Fruit fly (Drosophila melanogaster) whole organism, embryonic: ENCODE measurements around the gene CG33641.

Source experiments
- Atf6 ChIP-seq: fragments of 200-800 bp; sonication (Bioruptor generic); IDR thresholded peaks from 2 replicates; pipeline ENCODE4 v1.3.6; 2022; ENCODE audit warnings: missing biosample characterization, missing genetic modification characterization
- CG14965 ChIP-seq: fragments of 200-800 bp; sonication (Bioruptor generic); optimal IDR thresholded peaks from 2 replicates; lab custom pipeline; 2016; ENCODE audit warnings: missing biosample characterization, missing genetic modification characterization, borderline replicate concordance
- CG16813 ChIP-seq: fragments of 200-800 bp; sonication (Bioruptor generic); IDR thresholded peaks from 3 replicates; pipeline ENCODE4 v1.3.6; 2022; ENCODE audit warnings: missing biosample characterization, missing genetic modification characterization; ENCODE audit not compliant: partially characterized antibody
- CG8478 ChIP-seq: fragments of >200 bp; optimal IDR thresholded peaks from 2 replicates; lab custom pipeline; 2018
- en ChIP-seq: fragments of 200-800 bp; sonication (Bioruptor generic); optimal IDR thresholded peaks from 2 replicates; lab custom pipeline; 2016; ENCODE audit warnings: missing biosample characterization, missing genetic modification characterization
- onecut ChIP-seq: fragments of 200-800 bp; sonication (Bioruptor generic); IDR thresholded peaks from 2 replicates; pipeline ENCODE4 v1.3.6; 2022; ENCODE audit warnings: missing biosample characterization, missing genetic modification characterization
- shn ChIP-seq: fragments of 200-800 bp; sonication (Bioruptor generic); optimal IDR thresholded peaks from 3 replicates; lab custom pipeline; 2016; ENCODE audit warnings: missing biosample characterization, missing genetic modification characterization
- usp ChIP-seq: fragments of >200 bp; optimal IDR thresholded peaks from 2 replicates; lab custom pipeline; 2017; ENCODE audit warnings: missing biosample characterization, missing genetic modification characterization

DNA sequence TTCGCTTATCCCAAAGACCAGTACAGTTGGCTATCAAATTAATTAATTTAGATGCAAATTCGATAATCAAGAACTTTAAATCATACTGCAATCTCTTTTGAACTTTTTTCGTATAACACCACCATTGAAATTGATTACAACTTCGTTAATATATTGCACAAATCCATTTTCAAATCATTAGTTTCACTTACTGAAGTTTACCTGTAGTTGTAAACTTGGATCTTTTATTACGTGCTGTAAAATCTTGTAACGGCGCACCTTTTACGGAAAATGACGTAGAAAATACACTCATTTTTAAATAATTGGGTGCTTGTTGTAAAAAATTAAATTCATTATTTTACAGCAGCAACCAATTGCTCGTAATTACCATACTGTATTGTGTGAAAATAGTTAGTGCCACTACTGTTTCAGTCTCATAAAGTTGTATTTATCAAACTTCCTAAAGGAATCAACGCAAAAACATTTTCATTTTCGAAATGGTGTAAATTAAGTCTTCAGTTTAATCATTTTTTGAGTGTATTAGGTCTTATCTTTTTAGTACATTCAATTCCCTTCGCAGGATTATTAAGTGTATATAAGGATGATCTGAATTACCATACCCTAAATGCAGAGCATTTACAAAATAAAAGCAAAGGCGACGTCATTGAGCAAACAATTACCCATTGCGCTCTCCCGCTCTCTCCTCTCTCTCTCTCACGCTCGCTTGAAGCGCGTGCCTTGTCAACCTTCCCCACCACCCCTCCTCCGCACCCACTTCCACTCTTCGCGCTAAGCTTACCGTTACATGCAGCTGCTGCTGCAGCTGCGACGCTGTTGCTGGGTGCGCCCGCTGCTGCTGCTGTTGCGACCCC, 16.4 kb upstream of the CG33641 start:
- TF ChIP-seq CG16813 (GFP tag; lab: Robert Waterston, UW), result no peak
- no peak for TF ChIP-seq usp
- TF ChIP-seq onecut (GFP tag; lab: Robert Waterston, UW), result no peak
- TF ChIP-seq en, result no peak
- TF ChIP-seq CG8478 (lab: Kevin White, UChicago), result no peak
- no peak for TF ChIP-seq shn
- TF ChIP-seq Atf6, result peak; percentile 42; the same call in 1 of the 2 replicates
- no peak for TF ChIP-seq CG14965
